Fruit fly (Drosophila melanogaster): Measurements from ENCODE around the gene CG13606.

The CG13606 gene

dm6 chr3R:24221334-24222302, 49.2 kb downstream of the CG13606 start, which contains the start of gene twin (continued):
- TF ChIP-seq trh (GFP tag; optimal IDR thresholded peaks at IDR 0.05) (no peak), CG1233 (GFP tag; optimal IDR thresholded peaks at IDR 0.05) (peak; percentile 3), ato (GFP tag; IDR thresholded peaks at IDR 0.05; ENCODE audit: partially characterized antibody) (peak; percentile 32; the same call in 1 of the 2 replicates), CG8478 (optimal IDR thresholded peaks at IDR 0.05) (peak; percentile 37), Kr (GFP tag; optimal IDR thresholded peaks at IDR 0.05) (no peak), CG2129 (GFP tag; IDR thresholded peaks at IDR 0.05; ENCODE audit: partially characterized antibody) (peak; percentile 52), az2 (GFP tag; optimal IDR thresholded peaks at IDR 0.05) (peak; percentile 48), wek (GFP tag; optimal IDR thresholded peaks at IDR 0.05) (no peak), CG12219 (GFP tag; optimal IDR thresholded peaks at IDR 0.05) (no peak), dysf (GFP tag; IDR thresholded peaks at IDR 0.05) (peak; percentile 10; the same call in 2 of the 3 replicates), CG11723 (GFP tag; optimal IDR thresholded peaks at IDR 0.05) (peak; percentile 62), ind (GFP tag; optimal IDR thresholded peaks at IDR 0.05) (peak; percentile 64), cad (GFP tag; optimal IDR thresholded peaks at IDR 0.05) (no peak), CG14860 (GFP tag; IDR thresholded peaks at IDR 0.05; ENCODE audit: partially characterized antibody) (peak; percentile 67; the same call in 2 of the 3 replicates), NFAT (GFP tag; IDR thresholded peaks at IDR 0.05) (peak; percentile 76), dati (GFP tag; IDR thresholded peaks at IDR 0.05) (no peak), fd64A (GFP tag; optimal IDR thresholded peaks at IDR 0.05) (no peak), CG30020 (tag; optimal IDR thresholded peaks at IDR 0.05) (peak; percentile 64), Chrac-16 (GFP tag; optimal IDR thresholded peaks at IDR 0.05) (peak; percentile 64), croc (GFP tag; conservative IDR thresholded peaks at IDR 0.05) (no peak), sr (GFP tag; IDR thresholded peaks at IDR 0.05) (no peak), emc (GFP tag; optimal IDR thresholded peaks at IDR 0.05) (peak; percentile 14), CG13287 (GFP tag; IDR thresholded peaks at IDR 0.05; ENCODE audit: partially characterized antibody) (peak; percentile 82), Lhr (GFP tag; optimal IDR thresholded peaks at IDR 0.05) (no peak), chinmo (GFP tag; IDR thresholded peaks at IDR 0.05; ENCODE audit: partially characterized antibody) (peak; percentile 42; the same call in 1 of the 4 replicates), Nf-YC (tag; optimal IDR thresholded peaks at IDR 0.05) (peak; percentile 56), nom (GFP tag; optimal IDR thresholded peaks at IDR 0.05) (no peak), CG31224 (GFP tag; IDR thresholded peaks at IDR 0.05) (no peak), lab (GFP tag; optimal IDR thresholded peaks at IDR 0.05) (no peak), sens-2 (GFP tag; IDR thresholded peaks at IDR 0.05) (no peak), pita (GFP tag; optimal IDR thresholded peaks at IDR 0.05) (no peak), Doc2 (GFP tag; IDR thresholded peaks at IDR 0.05) (no peak), CkIIα-i1 (GFP tag; IDR thresholded peaks at IDR 0.05) (no peak), GATAe (GFP tag; conservative IDR thresholded peaks at IDR 0.05) (no peak), CG10321 (GFP tag; IDR thresholded peaks at IDR 0.05) (no peak), BEAF-32 (GFP tag; optimal IDR thresholded peaks at IDR 0.05) (peak; percentile 85), CG7271 (tag; optimal IDR thresholded peaks at IDR 0.05) (no peak), zfh1 (GFP tag; IDR thresholded peaks at IDR 0.05) (peak; percentile 34; the same call in 1 of the 3 replicates), CG17802 (tag; optimal IDR thresholded peaks at IDR 0.05) (peak; percentile 14), CG17359 (tag; optimal IDR thresholded peaks at IDR 0.05) (peak; percentile 35), CG11085 (GFP tag; IDR thresholded peaks at IDR 0.05) (no peak), danr (GFP tag; IDR thresholded peaks at IDR 0.05) (0 out of 2 replicates have a peak, but pooled peaks have one; percentile 35), CG10431 (GFP tag; optimal IDR thresholded peaks at IDR 0.05) (peak; percentile 100), peb (GFP tag; IDR thresholded peaks at IDR 0.05) (no peak), Hr78 (GFP tag; optimal IDR thresholded peaks at IDR 0.05) (no peak), CG6813 (GFP tag; optimal IDR thresholded peaks at IDR 0.05) (no peak), pzg (GFP tag; optimal IDR thresholded peaks at IDR 0.05) (peak; percentile 68)

Data from whole organism, embryonic.